Fruit fly (Drosophila melanogaster) whole organism, embryonic: Measurements from ENCODE around the gene Setx.

Experiments used
- CG10274 ChIP-seq: fragments of 200-800 bp; sonication (Bioruptor generic); optimal IDR thresholded peaks from 3 replicates; lab custom pipeline; 2017; ENCODE audit warnings: missing biosample characterization, mild to moderate bottlenecking, missing genetic modification characterization
- CG10979 ChIP-seq: fragments of 200-800 bp; sonication (Bioruptor generic); optimal IDR thresholded peaks from 2 replicates; lab custom pipeline; 2018; ENCODE audit warnings: missing biosample characterization, mild to moderate bottlenecking, missing genetic modification characterization, moderate library complexity
- CG3281 ChIP-seq: fragments of 200-800 bp; sonication (Bioruptor generic); optimal IDR thresholded peaks from 3 replicates; lab custom pipeline; 2017; ENCODE audit warnings: missing biosample characterization, mild to moderate bottlenecking, missing genetic modification characterization
- CG34422 ChIP-seq: fragments of 200-800 bp; sonication (Bioruptor generic); IDR thresholded peaks from 3 replicates; pipeline ENCODE4 v1.3.6; 2022; ENCODE audit warnings: missing biosample characterization, missing genetic modification characterization
- CG42726 ChIP-seq: fragments of 200-800 bp; sonication (Bioruptor generic); IDR thresholded peaks from 2 replicates; pipeline ENCODE4 v1.3.6; 2022; ENCODE audit warnings: missing biosample characterization, missing genetic modification characterization; ENCODE audit not compliant: partially characterized antibody
- CG4707 ChIP-seq: fragments of 200-800 bp; sonication (Bioruptor generic); optimal IDR thresholded peaks from 2 replicates; lab custom pipeline; 2018; ENCODE audit warnings: missing biosample characterization, mild to moderate bottlenecking, missing genetic modification characterization, moderate library complexity
- CG6654 ChIP-seq: fragments of 200-800 bp; sonication (Bioruptor generic); optimal IDR thresholded peaks from 2 replicates; lab custom pipeline; 2017; ENCODE audit warnings: missing biosample characterization, mild to moderate bottlenecking, missing genetic modification characterization
- CG7745 ChIP-seq: fragments of 200-800 bp; sonication (Bioruptor generic); optimal IDR thresholded peaks from 2 replicates; lab custom pipeline; 2018; ENCODE audit warnings: missing biosample characterization, mild to moderate bottlenecking, missing genetic modification characterization, moderate library complexity
- CG7786 ChIP-seq: fragments of 200-800 bp; sonication (Bioruptor generic); optimal IDR thresholded peaks from 2 replicates; lab custom pipeline; 2016; ENCODE audit warnings: missing biosample characterization, missing genetic modification characterization
- CG7839 ChIP-seq: fragments of 200-800 bp; sonication (Bioruptor generic); optimal IDR thresholded peaks from 3 replicates; lab custom pipeline; 2018; ENCODE audit warnings: missing biosample characterization, mild to moderate bottlenecking, missing genetic modification characterization, moderate library complexity
- CG8388 ChIP-seq: fragments of 200-800 bp; sonication (Bioruptor generic); optimal IDR thresholded peaks from 2 replicates; lab custom pipeline; 2019; ENCODE audit warnings: missing biosample characterization, mild to moderate bottlenecking, missing genetic modification characterization, moderate library complexity
- CG8765 ChIP-seq: fragments of 200-800 bp; sonication (Bioruptor generic); IDR thresholded peaks from 2 replicates; pipeline ENCODE4 v1.3.6; 2022; ENCODE audit warnings: missing biosample characterization, missing genetic modification characterization
- Dbx ChIP-seq: fragments of 200-800 bp; sonication (Bioruptor generic); IDR thresholded peaks from 3 replicates; pipeline ENCODE4 v1.3.6; 2022; ENCODE audit warnings: missing biosample characterization, missing genetic modification characterization
- Doc3 ChIP-seq: fragments of 200-800 bp; sonication (Bioruptor generic); IDR thresholded peaks from 3 replicates; pipeline ENCODE4 v1.3.6; 2022; ENCODE audit warnings: missing biosample characterization, missing genetic modification characterization; ENCODE audit not compliant: partially characterized antibody
- Eip74EF ChIP-seq, 2 experiments: fragments of 200-800 bp in 1 of 2; fragments of >200 bp in 1 of 2; sonication (Bioruptor generic) in 1 of 2; optimal IDR thresholded peaks; 2 replicates each; lab custom pipeline; 2017 to 2019; ENCODE audit warnings: missing biosample characterization in 2 of 2, missing genetic modification characterization in 2 of 2, mild to moderate bottlenecking in 1 of 2, moderate library complexity in 1 of 2
- H2.0 ChIP-seq: fragments of 200-800 bp; sonication (Bioruptor generic); IDR thresholded peaks from 2 replicates; pipeline ENCODE4 v1.3.6; 2022; ENCODE audit warnings: missing biosample characterization, missing genetic modification characterization
- Hmr ChIP-seq: fragments of 200-800 bp; sonication (Bioruptor generic); optimal IDR thresholded peaks from 3 replicates; lab custom pipeline; 2017; ENCODE audit warnings: mild to moderate bottlenecking, missing biosample characterization, missing genetic modification reagents, missing genetic modification characterization
- Lpt ChIP-seq: fragments of >200 bp; optimal IDR thresholded peaks from 2 replicates; lab custom pipeline; 2018; ENCODE audit warnings: missing biosample characterization, missing genetic modification characterization
- NFAT ChIP-seq: fragments of 200-800 bp; sonication (Bioruptor generic); IDR thresholded peaks from 2 replicates; pipeline ENCODE4 v1.3.6; 2022; ENCODE audit warnings: missing biosample characterization, missing genetic modification characterization
- Oli ChIP-seq: fragments of 200-800 bp; sonication (Bioruptor generic); optimal IDR thresholded peaks from 2 replicates; lab custom pipeline; 2018; ENCODE audit warnings: missing biosample characterization, mild to moderate bottlenecking, missing genetic modification characterization, moderate library complexity
- PHDP ChIP-seq: fragments of 200-800 bp; sonication (Bioruptor generic); optimal IDR thresholded peaks from 3 replicates; lab custom pipeline; 2018; ENCODE audit warnings: missing biosample characterization, mild to moderate bottlenecking, missing genetic modification characterization, moderate library complexity
- Rfx ChIP-seq: fragments of 200-800 bp; sonication (Bioruptor generic); IDR thresholded peaks from 2 replicates; pipeline ENCODE4 v1.3.6; 2022; ENCODE audit warnings: missing biosample characterization, missing genetic modification characterization
- Scr ChIP-seq: fragments of 200-800 bp; sonication (Bioruptor generic); IDR thresholded peaks from 2 replicates; pipeline ENCODE4 v1.3.6; 2022; ENCODE audit warnings: missing biosample characterization, missing genetic modification characterization; ENCODE audit not compliant: partially characterized antibody
- Sin3A ChIP-seq: fragments of >200 bp; optimal IDR thresholded peaks from 2 replicates; lab custom pipeline; 2018
- Ssrp ChIP-seq: fragments of 200-800 bp; sonication (Bioruptor generic); optimal IDR thresholded peaks from 2 replicates; lab custom pipeline; 2018; ENCODE audit warnings: missing biosample characterization, mild to moderate bottlenecking, missing genetic modification characterization, moderate library complexity
- amos ChIP-seq: fragments of 200-800 bp; sonication (Bioruptor generic); IDR thresholded peaks from 2 replicates; pipeline ENCODE4 v1.3.6; 2022; ENCODE audit warnings: missing biosample characterization, missing genetic modification characterization; ENCODE audit not compliant: partially characterized antibody
- bbx ChIP-seq: fragments of 200-800 bp; sonication (Bioruptor generic); IDR thresholded peaks from 2 replicates; pipeline ENCODE4 v1.3.6; 2022; ENCODE audit warnings: missing biosample characterization, missing genetic modification characterization; ENCODE audit not compliant: partially characterized antibody
- bigmax ChIP-seq: fragments of 200-800 bp; sonication (Bioruptor generic); optimal IDR thresholded peaks from 2 replicates; lab custom pipeline; 2018; ENCODE audit warnings: missing biosample characterization, mild to moderate bottlenecking, missing genetic modification characterization
- bowl ChIP-seq: fragments of 200-800 bp; sonication (Bioruptor generic); IDR thresholded peaks from 2 replicates; pipeline ENCODE4 v1.3.6; 2022; ENCODE audit warnings: missing biosample characterization, missing genetic modification characterization
- chif ChIP-seq, 2 experiments: fragments of 200-800 bp; sonication (Bioruptor generic); optimal IDR thresholded peaks; 3 replicates each; lab custom pipeline; 2016; ENCODE audit warnings: missing biosample characterization in 2 of 2, missing genetic modification characterization in 2 of 2
- chinmo ChIP-seq: fragments of 200-800 bp; sonication (Bioruptor generic); IDR thresholded peaks from 4 replicates; pipeline ENCODE4 v1.3.6; 2022; ENCODE audit warnings: missing biosample characterization, missing genetic modification characterization; ENCODE audit not compliant: partially characterized antibody
- disco-r ChIP-seq: fragments of 200-800 bp; sonication (Bioruptor generic); optimal IDR thresholded peaks from 2 replicates; lab custom pipeline; 2016; ENCODE audit warnings: missing biosample characterization, missing genetic modification characterization
- gcm ChIP-seq: fragments of 200-800 bp; sonication (Bioruptor generic); optimal IDR thresholded peaks from 2 replicates; lab custom pipeline; 2019; ENCODE audit warnings: missing biosample characterization, mild to moderate bottlenecking, missing genetic modification characterization, moderate library complexity
- klu ChIP-seq: fragments of 200-800 bp; sonication (Bioruptor generic); IDR thresholded peaks from 2 replicates; pipeline ENCODE4 v1.3.6; 2022; ENCODE audit warnings: missing biosample characterization, missing genetic modification characterization
- lilli ChIP-seq: fragments of 200-800 bp; sonication (Bioruptor generic); optimal IDR thresholded peaks from 3 replicates; lab custom pipeline; 2016; ENCODE audit warnings: missing biosample characterization, missing genetic modification characterization
- mam ChIP-seq: fragments of 200-800 bp; sonication (Bioruptor generic); optimal IDR thresholded peaks from 3 replicates; lab custom pipeline; 2016; ENCODE audit warnings: missing biosample characterization, missing genetic modification characterization
- nom ChIP-seq: fragments of 200-800 bp; sonication (Bioruptor generic); optimal IDR thresholded peaks from 2 replicates; lab custom pipeline; 2017; ENCODE audit warnings: missing biosample characterization, missing genetic modification characterization, mild to moderate bottlenecking, moderate library complexity, missing genetic modification reagents
- p53 ChIP-seq: fragments of 200-800 bp; sonication (Bioruptor generic); optimal IDR thresholded peaks from 2 replicates; lab custom pipeline; 2016; ENCODE audit warnings: missing biosample characterization, missing genetic modification characterization
- pita ChIP-seq: fragments of 200-800 bp; sonication (Bioruptor generic); optimal IDR thresholded peaks from 2 replicates; lab custom pipeline; 2017; ENCODE audit warnings: missing biosample characterization, mild to moderate bottlenecking, missing genetic modification characterization
- row ChIP-seq: fragments of 200-800 bp; sonication (Bioruptor generic); IDR thresholded peaks from 3 replicates; pipeline ENCODE4 v1.3.6; 2022; ENCODE audit warnings: missing biosample characterization, missing genetic modification characterization
- salm ChIP-seq: fragments of 200-800 bp; sonication (Bioruptor generic); optimal IDR thresholded peaks from 2 replicates; lab custom pipeline; 2018; ENCODE audit warnings: missing biosample characterization, mild to moderate bottlenecking, missing genetic modification characterization
- slp2 ChIP-seq: fragments of 200-800 bp; sonication (Bioruptor generic); optimal IDR thresholded peaks from 2 replicates; lab custom pipeline; 2016; ENCODE audit warnings: missing biosample characterization, missing genetic modification characterization
- sna ChIP-seq: fragments of 200-800 bp; sonication (Bioruptor generic); IDR thresholded peaks from 2 replicates; pipeline ENCODE4 v1.3.6; 2022; ENCODE audit warnings: missing biosample characterization, missing genetic modification characterization; ENCODE audit not compliant: partially characterized antibody
- tna ChIP-seq: fragments of 200-800 bp; sonication (Bioruptor generic); IDR thresholded peaks from 2 replicates; pipeline ENCODE4 v1.3.6; 2022; ENCODE audit warnings: missing biosample characterization, missing genetic modification characterization; ENCODE audit not compliant: partially characterized antibody
- tx ChIP-seq: fragments of 200-800 bp; sonication (Bioruptor generic); optimal IDR thresholded peaks from 2 replicates; lab custom pipeline; 2016; ENCODE audit warnings: missing biosample characterization, missing genetic modification characterization
- unc-4 ChIP-seq: fragments of 200-800 bp; sonication (Bioruptor generic); IDR thresholded peaks from 2 replicates; pipeline ENCODE4 v1.3.6; 2022; ENCODE audit warnings: missing biosample characterization, missing genetic modification characterization; ENCODE audit not compliant: partially characterized antibody
- zen2 ChIP-seq: fragments of 200-800 bp; sonication (Bioruptor generic); IDR thresholded peaks from 3 replicates; pipeline ENCODE4 v1.3.6; 2022; ENCODE audit warnings: missing biosample characterization, missing genetic modification characterization; ENCODE audit not compliant: partially characterized antibody
- zf30C ChIP-seq: fragments of 200-800 bp; sonication (Bioruptor generic); optimal IDR thresholded peaks from 3 replicates; lab custom pipeline; 2018; ENCODE audit warnings: missing biosample characterization, mild to moderate bottlenecking, missing genetic modification characterization

Setx gene

dm6 chr3L:8177795-8178564, 40.7 kb upstream of the Setx start, which contains the start of gene Nmt:
Gene Nmt, minus strand, starts transcription at chr3L:8178429.
- no peak for TF ChIP-seq CG3281
- TF ChIP-seq chif (GFP tag; optimal IDR thresholded peaks at IDR 0.05; lab: Kevin White, UChicago), result no peak
- TF ChIP-seq Scr (GFP tag; lab: Robert Waterston, UW), result peak; percentile 75
- TF ChIP-seq PHDP (tag; lab: Kevin White, UChicago), result no peak
- TF ChIP-seq Rfx (GFP tag; lab: Robert Waterston, UW), result no peak
- no peak for TF ChIP-seq Ssrp (tag; lab: Kevin White, UChicago)
- no peak for TF ChIP-seq Lpt (GFP tag; lab: Kevin White, UChicago)
- TF ChIP-seq gcm, result no peak
- no peak for TF ChIP-seq nom (GFP tag; lab: Kevin White, UChicago)
- 0 out of 3 replicates have a peak, but pooled peaks have one; percentile 28 for TF ChIP-seq Dbx (GFP tag; lab: Robert Waterston, UW)
- TF ChIP-seq disco-r (GFP tag; lab: Kevin White, UChicago), result no peak
- peak; percentile 78; the same call in 3 of the 4 replicates for TF ChIP-seq chinmo (GFP tag; lab: Robert Waterston, UW)
- no peak for TF ChIP-seq slp2 (GFP tag; lab: Kevin White, UChicago)
- peak; percentile 80 for TF ChIP-seq zen2 (GFP tag; lab: Robert Waterston, UW)
- peak; percentile 82 for TF ChIP-seq bbx
- no peak for TF ChIP-seq CG10979 (tag; lab: Kevin White, UChicago)
- TF ChIP-seq Eip74EF (GFP tag; optimal IDR thresholded peaks at IDR 0.05; lab: Kevin White, UChicago), result no peak
- TF ChIP-seq Oli (tag; lab: Kevin White, UChicago), result no peak
- no peak for TF ChIP-seq zf30C
- TF ChIP-seq bowl (GFP tag; lab: Robert Waterston, UW), result no peak
- TF ChIP-seq CG6654 (GFP tag; lab: Kevin White, UChicago), result no peak
- TF ChIP-seq CG34422 (GFP tag; lab: Robert Waterston, UW), result peak; percentile 68; the same call in 1 of the 3 replicates
- TF ChIP-seq p53, result no peak
- TF ChIP-seq bigmax (GFP tag; lab: Kevin White, UChicago), result peak; percentile 96
- TF ChIP-seq CG7786, result peak; percentile 6
- peak; percentile 64; the same call in 1 of the 2 replicates for TF ChIP-seq H2.0 (GFP tag; lab: Robert Waterston, UW)
- TF ChIP-seq sna (GFP tag; lab: Robert Waterston, UW), result peak; percentile 75
- no peak for TF ChIP-seq salm (tag; lab: Kevin White, UChicago)
- peak; percentile 53; the same call in 1 of the 2 replicates for TF ChIP-seq tna (GFP tag; lab: Robert Waterston, UW)
- TF ChIP-seq CG7839 (tag; lab: Kevin White, UChicago), result peak; percentile 40
- TF ChIP-seq CG4707, result no peak
- peak; percentile 78 for TF ChIP-seq Sin3A (lab: Kevin White, UChicago)
- TF ChIP-seq pita, result no peak
- TF ChIP-seq CG8388 (GFP tag; lab: Kevin White, UChicago), result no peak
- TF ChIP-seq klu (GFP tag; lab: Robert Waterston, UW), result no peak
- TF ChIP-seq CG10274 (GFP tag; lab: Kevin White, UChicago), result no peak
- no peak for TF ChIP-seq CG7745 (tag; lab: Kevin White, UChicago)
- no peak for TF ChIP-seq NFAT (GFP tag; lab: Robert Waterston, UW)
- TF ChIP-seq CG8765, result no peak
- TF ChIP-seq lilli (GFP tag; lab: Kevin White, UChicago), result peak; percentile 59
- peak; percentile 38 for TF ChIP-seq mam (GFP tag; lab: Kevin White, UChicago)
- TF ChIP-seq amos (GFP tag; lab: Robert Waterston, UW), result peak; percentile 85
- peak; percentile 28 for TF ChIP-seq Hmr (GFP tag; lab: Kevin White, UChicago)
- peak; percentile 81 for TF ChIP-seq unc-4 (GFP tag; lab: Robert Waterston, UW)
- no peak for TF ChIP-seq tx (GFP tag; lab: Kevin White, UChicago)
- TF ChIP-seq CG42726, result peak; percentile 35; the same call in 1 of the 2 replicates
- peak; percentile 67 for TF ChIP-seq Doc3
- peak; percentile 71 for TF ChIP-seq row (GFP tag; lab: Robert Waterston, UW)
